Worm (Caenorhabditis elegans) whole organism, L2 larva: Measurements from ENCODE around the gene F58F12.12.
A peak's percentile ranks its signal among the peaks of the same experiment; 100 is the strongest.

ENCODE experiments used
- F13H6.1 ChIP-seq: sonication (generic microtip); optimal IDR thresholded peaks from 2 replicates; lab custom pipeline; 2016; ENCODE audit warnings: missing genetic modification characterization, missing compliant biosample characterization
- R02D3.7 ChIP-seq: fragments of 150-350 bp; optimal IDR thresholded peaks from 2 replicates; lab custom pipeline; 2014; ENCODE audit warnings: missing biosample characterization, missing genetic modification characterization
- Y55F3AM.14 ChIP-seq: fragments of 200-800 bp; sonication (Bioruptor generic); optimal IDR thresholded peaks from 2 replicates; lab custom pipeline; 2018; ENCODE audit warnings: mild to moderate bottlenecking, missing genetic modification characterization, missing compliant biosample characterization
- ZK546.5 ChIP-seq: sonication (generic microtip); optimal IDR thresholded peaks from 2 replicates; lab custom pipeline; 2017; ENCODE audit warnings: missing biosample characterization, missing genetic modification characterization
- aly-2 ChIP-seq: fragments of 150-350 bp; optimal IDR thresholded peaks from 2 replicates; lab custom pipeline; 2014; ENCODE audit warnings: missing biosample characterization, missing genetic modification characterization
- blmp-1 ChIP-seq: sonication (generic microtip); optimal IDR thresholded peaks from 2 replicates; lab custom pipeline; 2017; ENCODE audit warnings: missing genetic modification characterization, mild to moderate bottlenecking, missing compliant biosample characterization, antibody characterized with exemption, moderate library complexity; ENCODE audit not compliant: insufficient read depth
- ceh-16 ChIP-seq: fragments of 150-350 bp; optimal IDR thresholded peaks from 2 replicates; lab custom pipeline; 2014; ENCODE audit warnings: missing biosample characterization, missing genetic modification characterization
- ceh-82 ChIP-seq: fragments of 150-350 bp; optimal IDR thresholded peaks from 2 replicates; lab custom pipeline; 2014; ENCODE audit warnings: missing biosample characterization, missing genetic modification characterization
- dmd-4 ChIP-seq: sonication (generic microtip); optimal IDR thresholded peaks from 2 replicates; lab custom pipeline; 2017; ENCODE audit warnings: missing biosample characterization, missing genetic modification characterization
- egl-27 ChIP-seq: sonication (generic microtip); optimal IDR thresholded peaks from 3 replicates; lab custom pipeline; 2017; ENCODE audit warnings: missing biosample characterization, missing genetic modification reagents, missing genetic modification characterization
- elt-1 ChIP-seq: fragments of 150-350 bp; optimal IDR thresholded peaks from 2 replicates; lab custom pipeline; 2014; ENCODE audit warnings: missing biosample characterization, missing genetic modification characterization
- elt-3 ChIP-seq: sonication (generic microtip); optimal IDR thresholded peaks from 2 replicates; lab custom pipeline; 2017; ENCODE audit warnings: missing biosample characterization, missing genetic modification characterization
- fos-1 ChIP-seq: fragments of 150-350 bp; optimal IDR thresholded peaks from 2 replicates; lab custom pipeline; 2014; ENCODE audit warnings: missing biosample characterization, missing genetic modification characterization
- gmeb-1 ChIP-seq: fragments of 150-350 bp; optimal IDR thresholded peaks from 2 replicates; lab custom pipeline; 2014; ENCODE audit warnings: missing biosample characterization, missing genetic modification characterization
- lin-11 ChIP-seq: fragments of 150-350 bp; sonication (generic microtip); optimal IDR thresholded peaks from 2 replicates; lab custom pipeline; 2014; ENCODE audit warnings: missing biosample characterization, missing genetic modification characterization, inconsistent platforms, mixed read lengths
- lin-13 ChIP-seq: fragments of 150-350 bp; optimal IDR thresholded peaks from 2 replicates; lab custom pipeline; 2014; ENCODE audit warnings: missing biosample characterization, missing genetic modification reagents, missing genetic modification characterization
- lin-39 ChIP-seq: fragments of 150-350 bp; optimal IDR thresholded peaks from 2 replicates; lab custom pipeline; 2014; ENCODE audit warnings: missing biosample characterization, missing genetic modification reagents, missing genetic modification characterization
- lsy-2 ChIP-seq, 2 experiments: fragments of 150-350 bp in 1 of 2; sonication (generic microtip) in 1 of 2; optimal IDR thresholded peaks; 2 replicates each; lab custom pipeline; 2014 to 2017; ENCODE audit warnings: missing biosample characterization in 2 of 2, missing genetic modification characterization in 2 of 2
- mab-5 ChIP-seq: fragments of 150-350 bp; optimal IDR thresholded peaks from 2 replicates; lab custom pipeline; 2014; ENCODE audit warnings: missing biosample characterization, missing genetic modification characterization
- mbf-1 ChIP-seq: sonication (generic microtip); optimal IDR thresholded peaks from 2 replicates; lab custom pipeline; 2017; ENCODE audit warnings: missing biosample characterization, missing genetic modification characterization
- nhr-10 ChIP-seq: sonication (generic microtip); optimal IDR thresholded peaks from 2 replicates; lab custom pipeline; 2017; ENCODE audit warnings: missing biosample characterization, missing genetic modification characterization
- nhr-12 ChIP-seq: fragments of 150-350 bp; optimal IDR thresholded peaks from 2 replicates; lab custom pipeline; 2014; ENCODE audit warnings: missing biosample characterization, missing genetic modification characterization
- nhr-129 ChIP-seq: fragments of 150-350 bp; optimal IDR thresholded peaks from 2 replicates; lab custom pipeline; 2014; ENCODE audit warnings: missing biosample characterization, missing genetic modification characterization
- nhr-21 ChIP-seq: fragments of 150-350 bp; optimal IDR thresholded peaks from 2 replicates; lab custom pipeline; 2014; ENCODE audit warnings: missing biosample characterization, missing genetic modification characterization
- nhr-23 ChIP-seq: fragments of 150-350 bp; optimal IDR thresholded peaks from 2 replicates; lab custom pipeline; 2014; ENCODE audit warnings: missing biosample characterization, missing genetic modification reagents, missing genetic modification characterization
- nhr-237 ChIP-seq: fragments of 150-350 bp; optimal IDR thresholded peaks from 2 replicates; lab custom pipeline; 2014; ENCODE audit warnings: missing biosample characterization, missing genetic modification characterization
- nhr-25 ChIP-seq: fragments of 150-350 bp; sonication (generic microtip); optimal IDR thresholded peaks from 3 replicates; lab custom pipeline; 2014; ENCODE audit warnings: missing biosample characterization, missing genetic modification characterization
- nhr-6 ChIP-seq: fragments of 150-350 bp; optimal IDR thresholded peaks from 2 replicates; lab custom pipeline; 2014; ENCODE audit warnings: missing biosample characterization, missing genetic modification characterization
- nhr-77 ChIP-seq: fragments of 150-350 bp; optimal IDR thresholded peaks from 2 replicates; lab custom pipeline; 2014; ENCODE audit warnings: missing biosample characterization, missing genetic modification characterization
- peb-1 ChIP-seq: fragments of 150-350 bp; optimal IDR thresholded peaks from 2 replicates; lab custom pipeline; 2014; ENCODE audit warnings: missing biosample characterization, missing genetic modification characterization
- sem-4 ChIP-seq: fragments of 150-350 bp; optimal IDR thresholded peaks from 2 replicates; lab custom pipeline; 2014; ENCODE audit warnings: missing biosample characterization, missing genetic modification reagents, missing genetic modification characterization
- skn-1 ChIP-seq: sonication (generic microtip); optimal IDR thresholded peaks from 2 replicates; lab custom pipeline; 2017; ENCODE audit warnings: missing biosample characterization, missing genetic modification characterization
- sma-3 ChIP-seq: sonication (generic microtip); optimal IDR thresholded peaks from 2 replicates; lab custom pipeline; 2016; ENCODE audit warnings: missing genetic modification reagents, missing genetic modification characterization, missing compliant biosample characterization
- sma-9 ChIP-seq, 2 experiments: fragments of 150-350 bp in 1 of 2; sonication (generic microtip) in 1 of 2; optimal IDR thresholded peaks; 2 replicates each; lab custom pipeline; 2014 to 2016; ENCODE audit warnings: missing genetic modification characterization in 2 of 2, mild to moderate bottlenecking in 1 of 2, missing biosample characterization in 1 of 2, missing compliant biosample characterization in 1 of 2, missing genetic modification reagents in 1 of 2, moderate library complexity in 1 of 2
- snpc-4 ChIP-seq: fragments of 150-350 bp; optimal IDR thresholded peaks from 2 replicates; lab custom pipeline; 2014; ENCODE audit warnings: missing biosample characterization, missing genetic modification characterization
- unc-39 ChIP-seq: fragments of 150-350 bp; optimal IDR thresholded peaks from 2 replicates; lab custom pipeline; 2014; ENCODE audit warnings: missing biosample characterization, missing genetic modification characterization
- unc-55 ChIP-seq: fragments of 150-350 bp; sonication (generic microtip); optimal IDR thresholded peaks from 3 replicates; lab custom pipeline; 2014; ENCODE audit warnings: missing biosample characterization, missing genetic modification reagents, missing genetic modification characterization
- unc-62 ChIP-seq: fragments of 150-350 bp; optimal IDR thresholded peaks from 2 replicates; lab custom pipeline; 2014; ENCODE audit warnings: missing biosample characterization, missing genetic modification reagents, missing genetic modification characterization
- zag-1 ChIP-seq: fragments of 150-350 bp; optimal IDR thresholded peaks from 2 replicates; lab custom pipeline; 2014; ENCODE audit warnings: missing biosample characterization, missing genetic modification characterization
- ztf-1 ChIP-seq: fragments of 200-800 bp; sonication (Bioruptor generic); conservative IDR thresholded peaks from 2 replicates; pipeline ENCODE4 v1.3.6; 2022; ENCODE audit warnings: missing genetic modification characterization, missing compliant biosample characterization
- ztf-11 ChIP-seq: sonication (generic microtip); optimal IDR thresholded peaks from 2 replicates; lab custom pipeline; 2017; ENCODE audit warnings: missing biosample characterization, missing genetic modification characterization
- ztf-4 ChIP-seq: fragments of 150-350 bp; optimal IDR thresholded peaks from 2 replicates; lab custom pipeline; 2014; ENCODE audit warnings: missing biosample characterization, missing genetic modification characterization

Gene F58F12.12

DNA sequence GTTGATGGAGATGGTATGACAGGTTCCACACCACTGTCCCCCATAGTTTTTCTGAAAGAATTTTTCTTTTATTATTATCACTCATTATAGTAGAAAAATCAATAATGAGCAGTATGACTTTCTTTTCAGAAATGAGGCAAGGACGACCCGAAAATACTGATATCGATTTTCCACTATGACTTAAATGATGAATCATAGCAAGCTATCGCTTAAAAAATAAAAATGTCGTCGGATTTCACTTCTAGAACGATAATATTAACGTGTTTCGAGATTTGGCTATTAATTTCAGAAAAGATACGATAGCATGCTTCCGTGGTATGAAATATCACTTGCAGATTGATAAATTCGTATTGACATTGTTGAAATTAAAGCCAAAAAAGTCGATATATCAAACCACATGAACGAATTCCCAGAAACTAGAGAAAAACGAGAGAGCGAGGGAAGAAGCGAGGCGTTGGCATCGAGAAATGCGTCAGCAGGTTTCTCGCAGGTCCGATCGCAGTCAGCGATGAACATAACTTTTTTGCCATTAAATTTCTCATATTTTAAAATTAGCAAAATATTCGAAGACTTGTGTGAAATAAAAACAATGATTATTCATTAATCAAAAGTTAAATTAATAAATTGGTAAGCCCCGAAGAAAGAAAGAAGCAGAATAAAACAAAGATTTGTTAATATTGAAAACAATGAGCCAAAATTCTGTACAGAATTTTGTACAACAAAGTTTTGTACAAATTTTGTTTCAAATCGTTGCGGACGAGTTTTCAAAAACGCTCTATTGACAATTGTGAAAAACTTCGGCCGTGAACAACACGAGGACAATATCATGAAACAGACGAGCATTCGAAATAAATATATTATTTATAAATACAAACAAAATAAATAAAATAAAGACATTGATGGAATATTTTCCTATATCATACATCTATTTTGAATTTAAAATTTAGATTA is 25.3 kb upstream of the F58F12.12 start, which contains the start of gene C32D5.11 (continued):
- peak; percentile 78 for TF ChIP-seq gmeb-1
- peak; percentile 32 for TF ChIP-seq nhr-6
- no peak for TF ChIP-seq R02D3.7 (tag; lab: Kevin White, UChicago)
- peak; percentile 74 for TF ChIP-seq nhr-25
- no peak for TF ChIP-seq zag-1 (tag; lab: Kevin White, UChicago)
- peak; percentile 72 for TF ChIP-seq lin-13 (GFP tag; lab: Kevin White, UChicago)
- peak; percentile 15 for TF ChIP-seq egl-27 (tag; lab: Kevin White, UChicago)

DNA sequence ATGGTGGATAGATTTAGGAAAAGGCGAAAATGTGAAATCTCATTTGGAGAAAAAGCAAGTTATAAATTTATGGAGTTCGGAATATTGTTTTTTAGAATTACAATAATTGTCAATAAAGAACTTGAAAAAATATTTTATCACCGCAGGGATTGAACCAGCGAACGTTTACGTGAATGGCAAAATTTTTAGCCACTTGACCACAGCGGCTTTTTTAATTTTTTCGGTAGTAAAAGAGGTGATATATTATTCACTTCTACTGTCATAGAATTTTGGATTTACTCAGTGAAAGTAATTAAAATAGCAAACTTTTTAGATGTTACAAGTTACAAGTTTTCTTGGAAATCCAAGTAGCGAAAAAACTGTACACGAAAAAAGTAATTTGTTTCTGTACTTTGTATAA is 22.7 kb upstream of the F58F12.12 start:
- TF ChIP-seq F13H6.1 (tag; lab: Kevin White, UChicago) (no peak), unc-55 (GFP tag; lab: Kevin White, UChicago) (no peak), lin-13 (GFP tag; lab: Kevin White, UChicago) (no peak), fos-1 (tag; lab: Kevin White, UChicago) (no peak), nhr-129 (tag; lab: Kevin White, UChicago) (no peak), nhr-21 (tag; lab: Kevin White, UChicago) (no peak), aly-2 (no peak), lsy-2 (tag; optimal IDR thresholded peaks at IDR 0.05; lab: Kevin White, UChicago) (no peak), sem-4 (no peak), sma-3 (no peak), lin-11 (tag; lab: Kevin White, UChicago) (no peak), mbf-1 (tag; lab: Kevin White, UChicago) (no peak), nhr-77 (no peak), snpc-4 (tag; lab: Kevin White, UChicago) (no peak), sma-9 (GFP tag; optimal IDR thresholded peaks at IDR 0.05; lab: Kevin White, UChicago) (no peak), sma-9 (tag; optimal IDR thresholded peaks at IDR 0.05; lab: Kevin White, UChicago) (no peak), egl-27 (tag; lab: Kevin White, UChicago) (no peak), zag-1 (tag; lab: Kevin White, UChicago) (no peak), elt-3 (tag; lab: Kevin White, UChicago) (no peak), elt-1 (no peak)

DNA sequence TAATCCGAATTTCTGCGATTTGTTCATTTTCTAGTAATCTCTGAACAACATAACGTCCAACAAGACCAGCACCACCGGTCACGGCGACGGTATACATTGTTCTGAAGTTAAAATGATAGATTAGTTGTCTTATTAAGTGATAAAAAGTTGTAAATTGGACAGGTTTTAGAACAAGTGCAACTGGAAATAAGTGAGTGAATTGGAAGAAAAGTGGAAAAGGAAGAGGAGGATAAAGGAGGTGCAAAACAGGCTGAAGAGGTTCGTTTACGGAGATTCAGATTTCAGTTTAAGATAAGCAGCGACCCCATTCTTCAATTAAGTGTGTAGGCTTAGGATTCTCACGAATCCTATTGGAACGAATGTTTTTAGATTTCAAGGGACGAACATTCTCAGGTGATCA is 22.1 kb upstream of the F58F12.12 start, which contains the start of gene C32D5.12:
TSS of gene C32D5.12 (minus strand) at position 101 of the 400 bp plus-strand sequence.
- no peak for TF ChIP-seq unc-55 (GFP tag; lab: Kevin White, UChicago)
- no peak for TF ChIP-seq fos-1 (tag; lab: Kevin White, UChicago)
- TF ChIP-seq ztf-1 (GFP tag; lab: Robert Waterston, UW), result no peak

DNA sequence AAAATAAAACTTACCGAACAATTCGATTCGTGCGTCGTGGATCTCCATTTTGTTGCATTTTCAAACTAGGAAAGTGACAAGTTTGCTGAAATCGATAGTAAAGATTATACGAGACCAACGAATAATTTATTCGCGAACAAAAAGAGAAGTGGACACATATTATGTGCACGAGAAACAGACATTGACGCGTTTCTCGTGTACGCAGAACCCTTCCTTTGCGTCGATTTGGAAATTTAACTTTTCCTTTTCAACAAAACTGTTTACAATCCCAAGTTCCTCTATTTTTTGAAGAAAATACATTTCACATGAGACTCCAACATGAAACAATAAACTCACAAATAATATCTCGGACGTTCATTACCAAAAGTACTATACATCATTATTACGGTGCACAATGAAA is 20.1 kb upstream of the F58F12.12 start, which contains the start of gene K10B2.4:
TSS of gene K10B2.4 (minus strand) at position 138 of the 400 bp plus-strand sequence.
- TF ChIP-seq F13H6.1 (tag; lab: Kevin White, UChicago) (peak; percentile 37), skn-1 (tag; lab: Kevin White, UChicago) (no peak), blmp-1 (tag; lab: Kevin White, UChicago) (no peak), egl-27 (tag; lab: Kevin White, UChicago) (no peak), nhr-23 (tag; lab: Kevin White, UChicago) (no peak), ztf-1 (GFP tag; lab: Robert Waterston, UW) (no peak), ceh-16 (peak; percentile 21), sem-4 (peak; percentile 33), aly-2 (no peak), unc-62 (GFP tag; lab: Kevin White, UChicago) (no peak), ceh-82 (tag; lab: Kevin White, UChicago) (no peak), ztf-11 (tag; lab: Kevin White, UChicago) (no peak), R02D3.7 (tag; lab: Kevin White, UChicago) (no peak), lin-39 (tag; lab: Kevin White, UChicago) (no peak), nhr-12 (no peak), snpc-4 (tag; lab: Kevin White, UChicago) (peak; percentile 46), nhr-6 (peak; percentile 68), sma-9 (GFP tag; optimal IDR thresholded peaks at IDR 0.05; lab: Kevin White, UChicago) (peak; percentile 73), sma-9 (tag; optimal IDR thresholded peaks at IDR 0.05; lab: Kevin White, UChicago) (no peak), nhr-129 (tag; lab: Kevin White, UChicago) (peak; percentile 86), nhr-237 (tag; lab: Kevin White, UChicago) (no peak), mab-5 (tag; lab: Kevin White, UChicago) (peak; percentile 40), nhr-25 (peak; percentile 78), dmd-4 (tag; lab: Kevin White, UChicago) (no peak), lin-13 (GFP tag; lab: Kevin White, UChicago) (peak; percentile 65), nhr-21 (tag; lab: Kevin White, UChicago) (peak; percentile 40), sma-3 (peak; percentile 70), unc-55 (GFP tag; lab: Kevin White, UChicago) (peak; percentile 81), mbf-1 (tag; lab: Kevin White, UChicago) (no peak), ztf-4 (no peak), nhr-10 (tag; lab: Kevin White, UChicago) (no peak), unc-39 (no peak), elt-3 (tag; lab: Kevin White, UChicago) (no peak), Y55F3AM.14 (GFP tag; lab: Kevin White, UChicago) (no peak), lsy-2 (tag; optimal IDR thresholded peaks at IDR 0.05; lab: Kevin White, UChicago) (peak; percentile 23 to 87), ZK546.5 (tag; lab: Kevin White, UChicago) (no peak), peb-1 (tag; lab: Kevin White, UChicago) (no peak)
